Worm (Caenorhabditis elegans): ENCODE data around the gene vps-22.
A peak's percentile ranks its signal among the peaks of the same experiment; 100 is the strongest.

The vps-22 gene

ce11 chrIII:4948631-4949030 is 13.7 kb downstream of the vps-22 start:
- TF ChIP-seq lsy-2 (tag; optimal IDR thresholded peaks at IDR 0.05) (no peak), flh-1 (GFP tag; optimal IDR thresholded peaks at IDR 0.05) (peak; percentile 31), unc-120 (tag; optimal IDR thresholded peaks at IDR 0.05; ENCODE audit: poor library complexity, severe bottlenecking) (peak; percentile 50), pha-4 (tag; optimal IDR thresholded peaks at IDR 0.05) (peak; percentile 46), mls-2 (tag; optimal IDR thresholded peaks at IDR 0.05) (peak; percentile 51), hlh-1 (tag; optimal IDR thresholded peaks at IDR 0.05) (no peak), nhr-12 (tag; optimal IDR thresholded peaks at IDR 0.05) (no peak), lin-32 (GFP tag; optimal IDR thresholded peaks at IDR 0.05) (no peak), nhr-76 (tag; optimal IDR thresholded peaks at IDR 0.05) (no peak), drap-1 (GFP tag; optimal IDR thresholded peaks at IDR 0.05) (peak; percentile 7), ham-2 (GFP tag; optimal IDR thresholded peaks at IDR 0.05) (peak; percentile 61), cnd-1 (tag; optimal IDR thresholded peaks at IDR 0.05) (no peak), ztf-11 (tag; optimal IDR thresholded peaks at IDR 0.05) (no peak), mep-1 (tag; optimal IDR thresholded peaks at IDR 0.05) (peak; percentile 46), ceh-39 (tag; optimal IDR thresholded peaks at IDR 0.05) (no peak), ces-1 (GFP tag; optimal IDR thresholded peaks at IDR 0.05) (no peak), M03D4.4 (tag; optimal IDR thresholded peaks at IDR 0.05) (peak; percentile 44), ceh-43 (GFP tag; optimal IDR thresholded peaks at IDR 0.05) (no peak), elt-1 (tag; optimal IDR thresholded peaks at IDR 0.05; ENCODE audit: borderline replicate concordance, insufficient read depth) (no peak), sptf-1 (tag; optimal IDR thresholded peaks at IDR 0.05) (peak; percentile 49), sem-2 (GFP tag; optimal IDR thresholded peaks at IDR 0.05) (no peak), unc-62 (GFP tag; optimal IDR thresholded peaks at IDR 0.05) (no peak), bed-3 (GFP tag; optimal IDR thresholded peaks at IDR 0.05) (no peak)

ce11 chrIII:4947352-4947751 is 14.9 kb downstream of the vps-22 start:
- no peak for TF ChIP-seq elt-3 (tag; optimal IDR thresholded peaks at IDR 0.05)
- TF ChIP-seq cnd-1 (tag; optimal IDR thresholded peaks at IDR 0.05), result peak; percentile 91
- peak; percentile 78 for TF ChIP-seq ceh-83 (GFP tag; optimal IDR thresholded peaks at IDR 0.05)
- TF ChIP-seq ham-2 (GFP tag; optimal IDR thresholded peaks at IDR 0.05), result peak; percentile 80
- no peak for TF ChIP-seq mab-5 (tag; optimal IDR thresholded peaks at IDR 0.05)
- no peak for TF ChIP-seq unc-39 (tag; optimal IDR thresholded peaks at IDR 0.05)
- TF ChIP-seq ztf-11 (tag; optimal IDR thresholded peaks at IDR 0.05), result peak; percentile 83
- peak; percentile 71 for TF ChIP-seq unc-62 (GFP tag; optimal IDR thresholded peaks at IDR 0.05)
- peak; percentile 86 for TF ChIP-seq mls-2 (tag; optimal IDR thresholded peaks at IDR 0.05)
- no peak for TF ChIP-seq bed-3 (GFP tag; optimal IDR thresholded peaks at IDR 0.05)
- TF ChIP-seq tbx-8 (GFP tag; optimal IDR thresholded peaks at IDR 0.05), result peak; percentile 43
- TF ChIP-seq nhr-2 (tag; optimal IDR thresholded peaks at IDR 0.05), result no peak
- TF ChIP-seq mep-1 (tag; optimal IDR thresholded peaks at IDR 0.05), result peak; percentile 52
- no peak for TF ChIP-seq ceh-39 (tag; optimal IDR thresholded peaks at IDR 0.05)
- TF ChIP-seq drap-1 (GFP tag; optimal IDR thresholded peaks at IDR 0.05), result peak; percentile 57
- peak; percentile 71 for TF ChIP-seq ces-1 (GFP tag; optimal IDR thresholded peaks at IDR 0.05)
- TF ChIP-seq lsy-2 (tag; optimal IDR thresholded peaks at IDR 0.05), result no peak
- TF ChIP-seq zip-8 (tag; optimal IDR thresholded peaks at IDR 0.05), result no peak
- no peak for TF ChIP-seq nhr-237 (tag; optimal IDR thresholded peaks at IDR 0.05)
- no peak for TF ChIP-seq flh-1 (GFP tag; optimal IDR thresholded peaks at IDR 0.05)
- no peak for TF ChIP-seq nhr-28 (tag; optimal IDR thresholded peaks at IDR 0.05)
- no peak for TF ChIP-seq nhr-76 (tag; optimal IDR thresholded peaks at IDR 0.05)
- TF ChIP-seq pha-4 (tag; optimal IDR thresholded peaks at IDR 0.05), result no peak
- peak; percentile 29 for TF ChIP-seq sem-2 (GFP tag; optimal IDR thresholded peaks at IDR 0.05)
- no peak for TF ChIP-seq nhr-12 (tag; optimal IDR thresholded peaks at IDR 0.05)
- peak; percentile 58 for TF ChIP-seq ceh-43 (GFP tag; optimal IDR thresholded peaks at IDR 0.05)
- TF ChIP-seq M03D4.4 (tag; optimal IDR thresholded peaks at IDR 0.05), result peak; percentile 73
- no peak for TF ChIP-seq lin-13 (tag; optimal IDR thresholded peaks at IDR 0.05)
- no peak for TF ChIP-seq elt-1 (tag; optimal IDR thresholded peaks at IDR 0.05; ENCODE audit: borderline replicate concordance, insufficient read depth)
- TF ChIP-seq snpc-4 (tag; optimal IDR thresholded peaks at IDR 0.05), result no peak
- peak; percentile 20 for TF ChIP-seq lin-32 (GFP tag; optimal IDR thresholded peaks at IDR 0.05)
- no peak for TF ChIP-seq blmp-1 (tag; optimal IDR thresholded peaks at IDR 0.05)
- peak; percentile 15 for TF ChIP-seq hlh-1 (tag; optimal IDR thresholded peaks at IDR 0.05)
- peak; percentile 84 for TF ChIP-seq sptf-1 (tag; optimal IDR thresholded peaks at IDR 0.05)
- peak; percentile 64 for TF ChIP-seq unc-120 (tag; optimal IDR thresholded peaks at IDR 0.05; ENCODE audit: poor library complexity, severe bottlenecking)

- no peak for TF ChIP-seq nhr-237 (tag; optimal IDR thresholded peaks at IDR 0.05)
- TF ChIP-seq nhr-12 (tag; optimal IDR thresholded peaks at IDR 0.05), result no peak
- TF ChIP-seq sem-2 (GFP tag; optimal IDR thresholded peaks at IDR 0.05), result no peak
- no peak for TF ChIP-seq ces-1 (GFP tag; optimal IDR thresholded peaks at IDR 0.05)
- no peak for TF ChIP-seq lin-13 (tag; optimal IDR thresholded peaks at IDR 0.05)
- TF ChIP-seq elt-1 (tag; optimal IDR thresholded peaks at IDR 0.05; ENCODE audit: borderline replicate concordance, insufficient read depth), result no peak
- TF ChIP-seq nhr-2 (tag; optimal IDR thresholded peaks at IDR 0.05), result no peak
- TF ChIP-seq blmp-1 (tag; optimal IDR thresholded peaks at IDR 0.05), result no peak
- TF ChIP-seq unc-120 (tag; optimal IDR thresholded peaks at IDR 0.05; ENCODE audit: poor library complexity, severe bottlenecking), result no peak
- no peak for TF ChIP-seq ceh-43 (GFP tag; optimal IDR thresholded peaks at IDR 0.05)
- no peak for TF ChIP-seq unc-39 (tag; optimal IDR thresholded peaks at IDR 0.05)
- TF ChIP-seq elt-3 (tag; optimal IDR thresholded peaks at IDR 0.05), result no peak
- TF ChIP-seq snpc-4 (tag; optimal IDR thresholded peaks at IDR 0.05), result no peak
- no peak for TF ChIP-seq unc-62 (GFP tag; optimal IDR thresholded peaks at IDR 0.05)
- no peak for TF ChIP-seq ham-2 (GFP tag; optimal IDR thresholded peaks at IDR 0.05)
- no peak for TF ChIP-seq bed-3 (GFP tag; optimal IDR thresholded peaks at IDR 0.05)
- TF ChIP-seq drap-1 (GFP tag; optimal IDR thresholded peaks at IDR 0.05), result no peak
Measured at ce11 chrIII:4944213-4944612, 18.1 kb downstream of the vps-22 start, which contains the start of gene ntl-9. Gene ntl-9 (plus strand): TSS chrIII:4944513.

Measured in whole organism, mixed stage, embryonic.